Worm (Caenorhabditis elegans): ENCODE measurements around the gene swsn-7.

DNA sequence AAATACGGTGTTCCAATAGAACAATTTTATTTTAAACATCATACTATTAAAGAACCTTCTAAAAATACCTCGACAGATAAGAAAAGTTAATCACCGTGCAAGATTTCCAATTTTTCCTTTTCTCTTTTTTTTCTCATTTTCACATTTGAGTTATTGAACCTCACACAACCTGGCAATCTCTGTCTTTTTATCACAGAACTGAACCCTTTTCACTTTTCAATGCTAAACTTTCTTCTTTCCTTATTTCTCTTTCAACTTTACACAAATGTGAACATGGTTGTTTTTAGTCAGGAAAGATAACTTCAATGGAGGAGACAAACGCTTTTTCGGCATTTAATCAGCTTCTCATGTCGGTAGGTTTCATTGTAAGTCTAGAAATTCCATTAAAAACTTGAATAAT lies 25.3 kb upstream of the swsn-7 start, which contains the start of gene T05H10.4:
- TF ChIP-seq ztf-11 (tag; optimal IDR thresholded peaks at IDR 0.05) (no peak), R02D3.7 (tag; optimal IDR thresholded peaks at IDR 0.05) (no peak), nhr-11 (tag; optimal IDR thresholded peaks at IDR 0.05) (no peak), unc-62 (GFP tag; optimal IDR thresholded peaks at IDR 0.05) (no peak), elt-3 (tag; optimal IDR thresholded peaks at IDR 0.05) (no peak)
